Fruit fly (Drosophila melanogaster): ENCODE measurements around the gene TbCMF46.

- TF ChIP-seq insv (optimal IDR thresholded peaks at IDR 0.05), result no peak
- no peak for TF ChIP-seq psq (optimal IDR thresholded peaks at IDR 0.05)
Observed at dm6 chr2L:9956993-9957652, 32.5 kb upstream of the TbCMF46 start, which contains the start of the genes CG4658 and CG5846.

Measured in Kc167 (cell line).